Worm (Caenorhabditis elegans): ENCODE results near the gene mstr-2.

Gene mstr-2

ce11 chrIII:4470793-4471192 lies 1.9 kb downstream of the mstr-2 start:
- peak; percentile 61 to 78 for TF ChIP-seq lsy-2 (tag; optimal IDR thresholded peaks at IDR 0.05)
- TF ChIP-seq lin-39 (tag; optimal IDR thresholded peaks at IDR 0.05): no peak
- no peak for TF ChIP-seq ZK546.5 (tag; optimal IDR thresholded peaks at IDR 0.05)
- TF ChIP-seq egl-27 (tag; optimal IDR thresholded peaks at IDR 0.05): no peak
- TF ChIP-seq skn-1 (tag; optimal IDR thresholded peaks at IDR 0.05): no peak
- peak; percentile 55 for TF ChIP-seq sma-9 (GFP tag; optimal IDR thresholded peaks at IDR 0.05)
- no peak for TF ChIP-seq sma-9 (tag; optimal IDR thresholded peaks at IDR 0.05)
- TF ChIP-seq ceh-82 (tag; optimal IDR thresholded peaks at IDR 0.05): no peak
- TF ChIP-seq mab-5 (tag; optimal IDR thresholded peaks at IDR 0.05): no peak
- TF ChIP-seq nhr-129 (tag; optimal IDR thresholded peaks at IDR 0.05): peak; percentile 73
- no peak for TF ChIP-seq peb-1 (tag; optimal IDR thresholded peaks at IDR 0.05)
- peak; percentile 50 for TF ChIP-seq gmeb-1 (tag; optimal IDR thresholded peaks at IDR 0.05)
- TF ChIP-seq mdl-1 (tag; optimal IDR thresholded peaks at IDR 0.05): no peak
- TF ChIP-seq ztf-4 (tag; optimal IDR thresholded peaks at IDR 0.05): peak; percentile 2
- TF ChIP-seq C34F6.9 (tag; optimal IDR thresholded peaks at IDR 0.05): peak; percentile 44
- no peak for TF ChIP-seq elt-1 (tag; optimal IDR thresholded peaks at IDR 0.05)
- no peak for TF ChIP-seq R02D3.7 (tag; optimal IDR thresholded peaks at IDR 0.05)
- no peak for TF ChIP-seq nhr-6 (tag; optimal IDR thresholded peaks at IDR 0.05)
- TF ChIP-seq nhr-11 (tag; optimal IDR thresholded peaks at IDR 0.05): no peak
- peak; percentile 63 for TF ChIP-seq sma-3 (GFP tag; optimal IDR thresholded peaks at IDR 0.05)
- TF ChIP-seq alr-1 (tag; optimal IDR thresholded peaks at IDR 0.05): no peak
- TF ChIP-seq mbf-1 (tag; optimal IDR thresholded peaks at IDR 0.05): no peak
- TF ChIP-seq crh-2 (tag; optimal IDR thresholded peaks at IDR 0.05): peak; percentile 61
- peak; percentile 55 for TF ChIP-seq F13H6.1 (tag; optimal IDR thresholded peaks at IDR 0.05)
- peak; percentile 4 for TF ChIP-seq blmp-1 (tag; optimal IDR thresholded peaks at IDR 0.05; ENCODE audit: insufficient read depth)
- TF ChIP-seq sem-4 (tag; optimal IDR thresholded peaks at IDR 0.05): peak; percentile 45
- no peak for TF ChIP-seq unc-39 (tag; optimal IDR thresholded peaks at IDR 0.05)
- peak; percentile 35 for TF ChIP-seq lin-11 (tag; optimal IDR thresholded peaks at IDR 0.05)
- no peak for TF ChIP-seq elt-3 (tag; optimal IDR thresholded peaks at IDR 0.05)
- TF ChIP-seq lin-13 (GFP tag; optimal IDR thresholded peaks at IDR 0.05): peak; percentile 56
- TF ChIP-seq nhr-77 (tag; optimal IDR thresholded peaks at IDR 0.05): no peak
- TF ChIP-seq nhr-237 (tag; optimal IDR thresholded peaks at IDR 0.05): no peak
- TF ChIP-seq nhr-12 (tag; optimal IDR thresholded peaks at IDR 0.05): no peak
- TF ChIP-seq zag-1 (tag; optimal IDR thresholded peaks at IDR 0.05): no peak
- peak; percentile 30 for TF ChIP-seq nhr-25 (tag; optimal IDR thresholded peaks at IDR 0.05)
- no peak for TF ChIP-seq snpc-4 (tag; optimal IDR thresholded peaks at IDR 0.05)
- TF ChIP-seq unc-55 (GFP tag; optimal IDR thresholded peaks at IDR 0.05): peak; percentile 52
- peak; percentile 59 for TF ChIP-seq fos-1 (tag; optimal IDR thresholded peaks at IDR 0.05)
- no peak for TF ChIP-seq ceh-16 (tag; optimal IDR thresholded peaks at IDR 0.05)
- no peak for TF ChIP-seq dmd-4 (tag; optimal IDR thresholded peaks at IDR 0.05)
- no peak for TF ChIP-seq nhr-10 (tag; optimal IDR thresholded peaks at IDR 0.05)
- TF ChIP-seq nhr-23 (tag; optimal IDR thresholded peaks at IDR 0.05): no peak
- TF ChIP-seq ama-1 (optimal IDR thresholded peaks at IDR 0.05): no peak
- TF ChIP-seq unc-62 (GFP tag; optimal IDR thresholded peaks at IDR 0.05): no peak
- no peak for TF ChIP-seq ztf-1 (GFP tag; conservative IDR thresholded peaks at IDR 0.05)
- peak; percentile 63 for TF ChIP-seq Y55F3AM.14 (GFP tag; optimal IDR thresholded peaks at IDR 0.05)
- peak; percentile 74 for TF ChIP-seq nhr-21 (tag; optimal IDR thresholded peaks at IDR 0.05)
- no peak for TF ChIP-seq aly-2 (tag; optimal IDR thresholded peaks at IDR 0.05)
- no peak for TF ChIP-seq ztf-11 (tag; optimal IDR thresholded peaks at IDR 0.05)

Data from whole organism, L2 larva.